Worm (Caenorhabditis elegans) whole organism, young adult: ENCODE data around the gene T19H12.3.

Source experiments
- B0035.1 ChIP-seq: sonication (generic microtip); optimal IDR thresholded peaks from 2 replicates; lab custom pipeline; 2016; ENCODE audit warnings: missing genetic modification characterization, mild to moderate bottlenecking, missing compliant biosample characterization, missing genotype, missing genetic modification reagents
- B0261.1 ChIP-seq: sonication (generic microtip); optimal IDR thresholded peaks from 2 replicates; lab custom pipeline; 2016; ENCODE audit warnings: mild to moderate bottlenecking, missing genetic modification characterization, moderate library complexity, missing compliant biosample characterization
- C17E4.6 ChIP-seq: fragments of 200-800 bp; sonication (Bioruptor generic); IDR thresholded peaks from 2 replicates; pipeline ENCODE4 v1.3.6; 2022; ENCODE audit warnings: missing genetic modification reagents, missing genetic modification characterization, missing compliant biosample characterization
- F22D6.2 ChIP-seq: sonication (generic microtip); optimal IDR thresholded peaks from 2 replicates; lab custom pipeline; 2016; ENCODE audit warnings: mild to moderate bottlenecking, missing genetic modification characterization, missing compliant biosample characterization
- F49E8.2 ChIP-seq: sonication (generic microtip); optimal IDR thresholded peaks from 3 replicates; lab custom pipeline; 2017; ENCODE audit warnings: missing genetic modification characterization, mild to moderate bottlenecking, missing compliant biosample characterization, antibody characterized with exemption, moderate library complexity; ENCODE audit not compliant: insufficient read depth
- F57A8.1 ChIP-seq: fragments of 200-800 bp; sonication (Bioruptor generic); optimal IDR thresholded peaks from 2 replicates; lab custom pipeline; 2018; ENCODE audit warnings: mild to moderate bottlenecking, missing genetic modification characterization, moderate library complexity, missing compliant biosample characterization
- K11D2.4 ChIP-seq: fragments of 200-800 bp; sonication (Bioruptor generic); IDR thresholded peaks from 2 replicates; pipeline ENCODE4 v1.3.6; 2022; ENCODE audit warnings: missing genetic modification reagents, missing genetic modification characterization, missing compliant biosample characterization
- K12H6.12 ChIP-seq: fragments of 200-800 bp; sonication (Bioruptor generic); optimal IDR thresholded peaks from 2 replicates; lab custom pipeline; 2018; ENCODE audit warnings: mild to moderate bottlenecking, missing genetic modification characterization, missing compliant biosample characterization
- Y67H2A.10 ChIP-seq: fragments of 200-800 bp; sonication (Bioruptor generic); conservative IDR thresholded peaks from 2 replicates; pipeline ENCODE4 v1.3.6; 2022; ENCODE audit warnings: missing genetic modification reagents, missing genetic modification characterization, missing compliant biosample characterization
- akir-1 ChIP-seq: fragments of 200-800 bp; sonication (Bioruptor generic); optimal IDR thresholded peaks from 2 replicates; lab custom pipeline; 2018; ENCODE audit warnings: mild to moderate bottlenecking, missing genetic modification characterization, moderate library complexity, missing compliant biosample characterization
- aptf-3 ChIP-seq: fragments of 200-800 bp; sonication (Bioruptor generic); IDR thresholded peaks from 2 replicates; pipeline ENCODE4 v1.3.6; 2022; ENCODE audit warnings: missing genetic modification characterization, missing compliant biosample characterization
- attf-5 ChIP-seq: fragments of 200-800 bp; sonication (Bioruptor generic); optimal IDR thresholded peaks from 2 replicates; lab custom pipeline; 2018; ENCODE audit warnings: mild to moderate bottlenecking, missing genetic modification characterization, missing compliant biosample characterization
- cebp-1 ChIP-seq, 2 experiments: fragments of 200-800 bp in 1 of 2; sonication (Bioruptor generic) in 1 of 2; sonication (generic microtip) in 1 of 2; IDR thresholded peaks in 1 of 2; optimal IDR thresholded peaks in 1 of 2; 2 replicates each; pipeline versions ENCODE4 v1.3.6 to Lab custom; 2017 to 2022; ENCODE audit warnings: missing compliant biosample characterization in 2 of 2, missing genetic modification characterization in 2 of 2, mild to moderate bottlenecking in 1 of 2, missing genetic modification reagents in 1 of 2, moderate library complexity in 1 of 2
- ceh-58 ChIP-seq: fragments of 200-800 bp; sonication (Bioruptor generic); IDR thresholded peaks from 2 replicates; pipeline ENCODE4 v1.3.6; 2022; ENCODE audit warnings: missing genetic modification characterization, missing compliant biosample characterization
- dox-1 ChIP-seq: fragments of 200-800 bp; sonication (Bioruptor generic); IDR thresholded peaks from 2 replicates; pipeline ENCODE4 v1.3.6; 2022; ENCODE audit warnings: missing genetic modification reagents, missing genetic modification characterization, missing compliant biosample characterization
- egl-44 ChIP-seq: fragments of 200-800 bp; sonication (Bioruptor generic); IDR thresholded peaks from 2 replicates; pipeline ENCODE4 v1.3.6; 2022; ENCODE audit warnings: missing genetic modification reagents, missing genetic modification characterization, missing compliant biosample characterization
- egrh-3 ChIP-seq: fragments of 200-800 bp; sonication (Bioruptor generic); IDR thresholded peaks from 2 replicates; pipeline ENCODE4 v1.3.6; 2022; ENCODE audit warnings: missing genetic modification reagents, missing genetic modification characterization, missing compliant biosample characterization
- ekl-4 ChIP-seq: fragments of 200-800 bp; sonication (Bioruptor generic); IDR thresholded peaks from 2 replicates; pipeline ENCODE4 v1.3.6; 2022; ENCODE audit warnings: missing genetic modification reagents, missing genetic modification characterization, missing compliant biosample characterization
- gei-17 ChIP-seq: fragments of 200-800 bp; sonication (Bioruptor generic); optimal IDR thresholded peaks from 2 replicates; lab custom pipeline; 2018; ENCODE audit warnings: mild to moderate bottlenecking, missing genetic modification characterization, missing compliant biosample characterization
- him-1 ChIP-seq: sonication (generic microtip); optimal IDR thresholded peaks from 2 replicates; lab custom pipeline; 2016; ENCODE audit warnings: missing genotype, missing genetic modification reagents, missing genetic modification characterization, missing compliant biosample characterization
- hmg-1.2 ChIP-seq: fragments of 200-800 bp; sonication (Bioruptor generic); IDR thresholded peaks from 2 replicates; pipeline ENCODE4 v1.3.6; 2022; ENCODE audit warnings: missing genetic modification reagents, missing genetic modification characterization, missing compliant biosample characterization
- hsf-1 ChIP-seq: fragments of 200-800 bp; sonication (Bioruptor generic); IDR thresholded peaks from 2 replicates; pipeline ENCODE4 v1.3.6; 2022; ENCODE audit warnings: missing genetic modification reagents, missing genetic modification characterization, missing compliant biosample characterization
- lin-40 ChIP-seq: sonication (generic microtip); optimal IDR thresholded peaks from 2 replicates; lab custom pipeline; 2016; ENCODE audit warnings: missing genetic modification characterization, mild to moderate bottlenecking, missing compliant biosample characterization, missing genotype, missing genetic modification reagents
- lin-54 ChIP-seq: fragments of 200-800 bp; sonication (Bioruptor generic); optimal IDR thresholded peaks from 2 replicates; lab custom pipeline; 2018; ENCODE audit warnings: mild to moderate bottlenecking, missing genetic modification characterization, missing compliant biosample characterization
- lir-1 ChIP-seq: fragments of 200-800 bp; sonication (Bioruptor generic); conservative IDR thresholded peaks from 2 replicates; pipeline ENCODE4 v1.3.6; 2022; ENCODE audit warnings: missing genetic modification reagents, missing genetic modification characterization, missing compliant biosample characterization
- madf-10 ChIP-seq: sonication (generic microtip); optimal IDR thresholded peaks from 2 replicates; lab custom pipeline; 2016; ENCODE audit warnings: mild to moderate bottlenecking, missing genetic modification characterization, missing compliant biosample characterization
- nfya-1 ChIP-seq: sonication (generic microtip); optimal IDR thresholded peaks from 2 replicates; lab custom pipeline; 2017; ENCODE audit warnings: antibody characterized with exemption, missing compliant biosample characterization, missing genetic modification characterization, borderline replicate concordance; ENCODE audit not compliant: insufficient read depth
- nhr-80 ChIP-seq: sonication (generic microtip); optimal IDR thresholded peaks from 2 replicates; lab custom pipeline; 2016; ENCODE audit warnings: missing genetic modification characterization, missing compliant biosample characterization
- nhr-90 ChIP-seq: sonication (generic microtip); optimal IDR thresholded peaks from 2 replicates; lab custom pipeline; 2016; ENCODE audit warnings: missing genotype, mild to moderate bottlenecking, missing genetic modification characterization, missing compliant biosample characterization
- pbrm-1 ChIP-seq: fragments of 200-800 bp; sonication (Bioruptor generic); IDR thresholded peaks from 2 replicates; pipeline ENCODE4 v1.3.6; 2022; ENCODE audit warnings: missing genetic modification reagents, missing genetic modification characterization, missing compliant biosample characterization
- rcor-1 ChIP-seq: fragments of 200-800 bp; sonication (Bioruptor generic); IDR thresholded peaks from 2 replicates; pipeline ENCODE4 v1.3.6; 2022; ENCODE audit warnings: missing genetic modification reagents, missing genetic modification characterization, missing compliant biosample characterization
- rec-8 ChIP-seq, 2 experiments: sonication (generic microtip); optimal IDR thresholded peaks; 2 replicates each; lab custom pipeline; 2016; ENCODE audit warnings: mild to moderate bottlenecking in 2 of 2, missing genetic modification characterization in 2 of 2, missing genetic modification reagents in 2 of 2, missing genotype in 2 of 2, missing biosample characterization in 1 of 2, missing compliant biosample characterization in 1 of 2, moderate library complexity in 1 of 2
- sea-2 ChIP-seq: fragments of 200-800 bp; sonication (Bioruptor generic); IDR thresholded peaks from 2 replicates; pipeline ENCODE4 v1.3.6; 2022; ENCODE audit warnings: missing genetic modification characterization, missing compliant biosample characterization
- snpc-1.1 ChIP-seq: sonication (generic microtip); optimal IDR thresholded peaks from 2 replicates; lab custom pipeline; 2017; ENCODE audit warnings: missing genetic modification characterization, mild to moderate bottlenecking, missing compliant biosample characterization, antibody characterized with exemption, moderate library complexity, missing genotype, missing genetic modification reagents; ENCODE audit not compliant: insufficient read depth
- snpc-1.3 ChIP-seq: sonication (generic microtip); optimal IDR thresholded peaks from 2 replicates; lab custom pipeline; 2017; ENCODE audit warnings: missing genetic modification characterization, mild to moderate bottlenecking, missing compliant biosample characterization, antibody characterized with exemption, moderate library complexity, missing genotype, missing genetic modification reagents; ENCODE audit not compliant: insufficient read depth
- somi-1 ChIP-seq: fragments of 200-800 bp; sonication (Bioruptor generic); optimal IDR thresholded peaks from 2 replicates; lab custom pipeline; 2018; ENCODE audit warnings: mild to moderate bottlenecking, missing genetic modification characterization, missing compliant biosample characterization
- sptf-2 ChIP-seq: fragments of 200-800 bp; sonication (Bioruptor generic); optimal IDR thresholded peaks from 2 replicates; lab custom pipeline; 2018; ENCODE audit warnings: mild to moderate bottlenecking, missing genetic modification characterization, missing compliant biosample characterization
- tbx-9 ChIP-seq: sonication (generic microtip); optimal IDR thresholded peaks from 2 replicates; lab custom pipeline; 2016; ENCODE audit warnings: borderline replicate concordance, missing genetic modification characterization, inconsistent platforms, missing compliant biosample characterization
- unc-130 ChIP-seq: sonication (generic microtip); optimal IDR thresholded peaks from 2 replicates; lab custom pipeline; 2016; ENCODE audit warnings: missing genetic modification reagents, missing genetic modification characterization, missing compliant biosample characterization
- ztf-18 ChIP-seq: sonication (generic microtip); optimal IDR thresholded peaks from 2 replicates; lab custom pipeline; 2016; ENCODE audit warnings: missing genotype, mild to moderate bottlenecking, missing genetic modification characterization, missing compliant biosample characterization

Gene T19H12.3

DNA sequence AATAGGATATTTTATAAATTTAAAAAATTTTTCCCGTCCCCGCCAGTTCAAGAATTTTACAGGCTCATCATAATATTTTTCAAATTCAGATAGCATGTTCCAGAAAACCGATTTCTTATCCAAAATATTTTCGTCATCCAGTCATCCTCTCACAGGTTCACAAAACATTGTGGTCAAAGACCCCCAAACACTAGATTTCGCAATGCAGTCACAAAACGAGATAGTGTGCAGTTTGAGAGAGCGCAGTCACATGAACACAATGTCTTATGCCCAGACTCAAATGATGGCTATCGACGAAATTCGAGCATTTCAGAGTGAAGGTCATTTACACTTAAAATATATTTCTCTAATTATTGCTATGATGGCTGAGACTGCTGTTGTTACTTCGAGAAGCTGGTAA lies 40.9 kb upstream of the T19H12.3 start, which contains the start of gene abhd-5.2:
abhd-5.2 (plus strand) TSS at position 95 of the 400 bp plus-strand sequence.
- peak; percentile 8 for TF ChIP-seq lin-40 (tag; lab: Kevin White, UChicago)
- peak; percentile 14 for TF ChIP-seq lin-54 (GFP tag; lab: Kevin White, UChicago)
- TF ChIP-seq attf-5 (GFP tag; lab: Kevin White, UChicago) = peak; percentile 67
- TF ChIP-seq hsf-1 (GFP tag; lab: Robert Waterston, UW) = no peak
- no peak for TF ChIP-seq somi-1
- TF ChIP-seq B0035.1 = no peak
- peak; percentile 81 for TF ChIP-seq hmg-1.2 (GFP tag; lab: Robert Waterston, UW)
- TF ChIP-seq rcor-1 (GFP tag; lab: Robert Waterston, UW) = 0 out of 2 replicates have a peak, but pooled peaks have one; percentile 12
- TF ChIP-seq F49E8.2 = no peak
- TF ChIP-seq cebp-1 (GFP tag; IDR thresholded peaks at IDR 0.05; lab: Robert Waterston, UW) = peak; percentile 99
- peak; percentile 100 for TF ChIP-seq cebp-1 (tag; optimal IDR thresholded peaks at IDR 0.05; lab: Kevin White, UChicago)
- no peak for TF ChIP-seq snpc-1.3 (tag; lab: Kevin White, UChicago)
- no peak for TF ChIP-seq ceh-58 (GFP tag; lab: Robert Waterston, UW)
- no peak for TF ChIP-seq F57A8.1 (GFP tag; lab: Kevin White, UChicago)
- peak; percentile 70 for TF ChIP-seq nhr-80
- TF ChIP-seq C17E4.6 (GFP tag; lab: Robert Waterston, UW) = no peak
- no peak for TF ChIP-seq gei-17 (GFP tag; lab: Kevin White, UChicago)
- TF ChIP-seq K12H6.12 (tag; lab: Kevin White, UChicago) = peak; percentile 2
- no peak for TF ChIP-seq nhr-90 (tag; lab: Kevin White, UChicago)
- no peak for TF ChIP-seq rec-8 (tag; optimal IDR thresholded peaks at IDR 0.05; lab: Kevin White, UChicago)
- TF ChIP-seq B0261.1 (tag; lab: Kevin White, UChicago) = no peak
- TF ChIP-seq dox-1 (GFP tag; lab: Robert Waterston, UW) = peak; percentile 22; the same call in 1 of the 2 replicates
- no peak for TF ChIP-seq unc-130
- no peak for TF ChIP-seq egrh-3 (GFP tag; lab: Robert Waterston, UW)
- no peak for TF ChIP-seq egl-44
- no peak for TF ChIP-seq aptf-3 (GFP tag; lab: Robert Waterston, UW)
- TF ChIP-seq lir-1 = no peak

DNA sequence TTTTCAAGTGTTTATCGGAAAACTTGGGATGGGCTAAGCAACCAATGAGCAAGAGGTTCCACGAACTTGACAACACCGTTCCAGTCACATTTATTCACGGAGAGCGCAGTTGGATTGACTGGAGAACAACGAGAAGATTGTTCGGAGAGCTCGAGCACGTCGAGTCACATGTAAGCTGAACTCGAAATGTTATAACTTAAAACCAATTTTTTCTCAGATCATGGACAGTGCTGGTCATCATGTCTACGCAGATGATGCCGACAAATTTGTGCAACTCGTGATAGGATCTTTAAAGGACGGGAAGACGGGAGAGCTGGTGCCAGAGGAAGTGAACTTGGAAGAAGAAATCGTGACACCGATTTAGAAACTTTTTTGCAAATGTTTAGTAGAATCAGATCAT lies 39.0 kb upstream of the T19H12.3 start:
- no peak for TF ChIP-seq sptf-2 (GFP tag; lab: Kevin White, UChicago)
- TF ChIP-seq ekl-4 = no peak
- TF ChIP-seq ztf-18 (tag; lab: Kevin White, UChicago) = no peak
- no peak for TF ChIP-seq him-1 (tag; lab: Kevin White, UChicago)
- no peak for TF ChIP-seq madf-10 (tag; lab: Kevin White, UChicago)
- no peak for TF ChIP-seq somi-1
- TF ChIP-seq pbrm-1 (GFP tag; lab: Robert Waterston, UW) = no peak
- no peak for TF ChIP-seq tbx-9
- no peak for TF ChIP-seq K11D2.4
- TF ChIP-seq sea-2 (GFP tag; lab: Robert Waterston, UW) = no peak
- no peak for TF ChIP-seq akir-1 (GFP tag; lab: Kevin White, UChicago)
- no peak for TF ChIP-seq F22D6.2 (tag; lab: Kevin White, UChicago)
- TF ChIP-seq Y67H2A.10 (GFP tag; lab: Robert Waterston, UW) = no peak
- TF ChIP-seq snpc-1.1 (tag; lab: Kevin White, UChicago) = no peak
- no peak for TF ChIP-seq nfya-1 (tag; lab: Kevin White, UChicago)
